Fruit fly (Drosophila melanogaster) whole organism, prepupa: ENCODE data around the gene CG12253.

Experiments used
- CG8632 ChIP-seq: fragments of 200-800 bp; sonication (Bioruptor generic); optimal IDR thresholded peaks from 3 replicates; lab custom pipeline; 2016; ENCODE audit warnings: missing biosample characterization, missing genetic modification characterization
- Ets96B ChIP-seq: fragments of 200-800 bp; optimal IDR thresholded peaks from 2 replicates; lab custom pipeline; 2019; ENCODE audit warnings: missing biosample characterization, mild to moderate bottlenecking, missing genetic modification characterization, moderate library complexity
- salr ChIP-seq, 2 experiments: fragments of 200-800 bp; sonication (Bioruptor generic); optimal IDR thresholded peaks; 3 replicates each; lab custom pipeline; 2016 to 2018; ENCODE audit warnings: missing biosample characterization in 2 of 2, missing genetic modification characterization in 2 of 2, mild to moderate bottlenecking in 1 of 2

- peak; percentile 27 for TF ChIP-seq Ets96B (tag; lab: Kevin White, UChicago)
- TF ChIP-seq CG8632, result no peak
- TF ChIP-seq salr (GFP tag; optimal IDR thresholded peaks at IDR 0.05; lab: Kevin White, UChicago), result peak; percentile 1 to 13
These were observed 20.2 kb upstream of the CG12253 start for dm6 chr2L:10967257-10968008.
